Fruit fly (Drosophila melanogaster) whole organism, prepupa: ENCODE results near the gene Cpr76Bb.
A peak's percentile ranks its signal among the peaks of the same experiment; 100 is the strongest.

ENCODE experiments used
- Blimp-1 ChIP-seq: fragments of 200-800 bp; sonication (Bioruptor generic); optimal IDR thresholded peaks from 3 replicates; lab custom pipeline; 2017; ENCODE audit warnings: missing biosample characterization, missing genetic modification characterization, mild to moderate bottlenecking, moderate library complexity, missing genetic modification reagents
- CG10631 ChIP-seq: fragments of 200-800 bp; sonication (Bioruptor generic); optimal IDR thresholded peaks from 2 replicates; lab custom pipeline; 2016; ENCODE audit warnings: missing biosample characterization, missing genetic modification characterization
- CG11762 ChIP-seq: fragments of 200-800 bp; sonication (Bioruptor generic); optimal IDR thresholded peaks from 3 replicates; lab custom pipeline; 2016; ENCODE audit warnings: missing biosample characterization, missing genetic modification characterization; ENCODE audit not compliant: insufficient read depth
- CG15336 ChIP-seq: fragments of 200-800 bp; sonication (Bioruptor generic); IDR thresholded peaks from 2 replicates; pipeline ENCODE4 v1.3.6; 2022; ENCODE audit warnings: missing biosample characterization, missing genetic modification characterization
- CG1621 ChIP-seq: fragments of 200-800 bp; sonication (Bioruptor generic); optimal IDR thresholded peaks from 3 replicates; lab custom pipeline; 2018; ENCODE audit warnings: missing biosample characterization, mild to moderate bottlenecking, missing genetic modification characterization
- CG16779 ChIP-seq: fragments of 200-800 bp; sonication (Bioruptor generic); optimal IDR thresholded peaks from 3 replicates; lab custom pipeline; 2017; ENCODE audit warnings: missing biosample characterization, mild to moderate bottlenecking, missing genetic modification characterization
- CG3032 ChIP-seq: fragments of 200-800 bp; optimal IDR thresholded peaks from 2 replicates; lab custom pipeline; 2019; ENCODE audit warnings: missing biosample characterization, mild to moderate bottlenecking, missing genetic modification characterization, moderate library complexity
- CG3919 ChIP-seq: fragments of 200-800 bp; sonication (Bioruptor generic); optimal IDR thresholded peaks from 3 replicates; lab custom pipeline; 2016; ENCODE audit warnings: missing biosample characterization, missing genetic modification characterization
- CG4318 ChIP-seq: fragments of 200-800 bp; sonication (Bioruptor generic); optimal IDR thresholded peaks from 3 replicates; lab custom pipeline; 2017; ENCODE audit warnings: missing biosample characterization, mild to moderate bottlenecking, missing genetic modification characterization
- CG6276 ChIP-seq: fragments of 200-800 bp; sonication (Bioruptor generic); optimal IDR thresholded peaks from 2 replicates; lab custom pipeline; 2017; ENCODE audit warnings: missing biosample characterization, mild to moderate bottlenecking, missing genetic modification characterization
- CG6792 ChIP-seq: fragments of 200-800 bp; sonication (Bioruptor generic); optimal IDR thresholded peaks from 3 replicates; lab custom pipeline; 2016; ENCODE audit warnings: missing biosample characterization, missing genetic modification characterization
- CG6808 ChIP-seq: fragments of 200-800 bp; sonication (Bioruptor generic); optimal IDR thresholded peaks from 3 replicates; lab custom pipeline; 2017; ENCODE audit warnings: missing biosample characterization, missing genetic modification characterization, mild to moderate bottlenecking, moderate library complexity, missing genetic modification reagents
- CG7368 ChIP-seq: fragments of 200-800 bp; sonication (Bioruptor generic); optimal IDR thresholded peaks from 3 replicates; lab custom pipeline; 2016; ENCODE audit warnings: missing biosample characterization, missing genetic modification characterization
- CG8119 ChIP-seq: fragments of 200-800 bp; sonication (Bioruptor generic); IDR thresholded peaks from 3 replicates; pipeline ENCODE4 v1.3.6; 2022; ENCODE audit warnings: missing biosample characterization, missing genetic modification characterization
- CG8319 ChIP-seq: fragments of 200-800 bp; sonication (Bioruptor generic); optimal IDR thresholded peaks from 3 replicates; lab custom pipeline; 2016; ENCODE audit warnings: missing biosample characterization, missing genetic modification characterization
- CG9139 ChIP-seq: fragments of 200-800 bp; sonication (Bioruptor generic); optimal IDR thresholded peaks from 3 replicates; lab custom pipeline; 2017; ENCODE audit warnings: missing biosample characterization, mild to moderate bottlenecking, missing genetic modification characterization
- Eip78C ChIP-seq: fragments of 200-800 bp; sonication (Bioruptor generic); peaks from one replicate; lab custom pipeline; 2016; ENCODE audit warnings: missing biosample characterization, missing genetic modification characterization
- Eip93F ChIP-seq: fragments of 200-800 bp; sonication (Bioruptor generic); optimal IDR thresholded peaks from 2 replicates; lab custom pipeline; 2016; ENCODE audit warnings: missing biosample characterization, mild to moderate bottlenecking, missing genetic modification characterization
- Ets21C ChIP-seq: fragments of 200-800 bp; sonication (Bioruptor generic); optimal IDR thresholded peaks from 3 replicates; lab custom pipeline; 2016; ENCODE audit warnings: missing biosample characterization, missing genetic modification characterization
- Ets96B ChIP-seq: fragments of 200-800 bp; optimal IDR thresholded peaks from 2 replicates; lab custom pipeline; 2019; ENCODE audit warnings: missing biosample characterization, mild to moderate bottlenecking, missing genetic modification characterization, moderate library complexity
- Hr38 ChIP-seq: sonication (Bioruptor generic); optimal IDR thresholded peaks from 2 replicates; lab custom pipeline; 2016; ENCODE audit warnings: missing biosample characterization, missing genetic modification characterization
- Hr39 ChIP-seq: fragments of 200-800 bp; sonication (Bioruptor generic); optimal IDR thresholded peaks from 2 replicates; lab custom pipeline; 2016; ENCODE audit warnings: missing biosample characterization, missing genetic modification characterization
- Hr4 ChIP-seq: fragments of 200-800 bp; sonication (Bioruptor generic); optimal IDR thresholded peaks from 3 replicates; lab custom pipeline; 2016; ENCODE audit warnings: missing biosample characterization, missing genetic modification characterization
- Lpt ChIP-seq: fragments of 200-800 bp; sonication (Bioruptor generic); optimal IDR thresholded peaks from 3 replicates; lab custom pipeline; 2016; ENCODE audit warnings: missing biosample characterization, missing genetic modification characterization
- OdsH ChIP-seq: fragments of 200-800 bp; sonication (Bioruptor generic); optimal IDR thresholded peaks from 3 replicates; lab custom pipeline; 2016; ENCODE audit warnings: missing biosample characterization, missing genetic modification characterization
- Sox102F ChIP-seq: fragments of 200-800 bp; sonication (Bioruptor generic); optimal IDR thresholded peaks from 2 replicates; lab custom pipeline; 2016; ENCODE audit warnings: missing biosample characterization, mild to moderate bottlenecking, missing genetic modification characterization
- Sox14 ChIP-seq: fragments of 200-800 bp; sonication (Bioruptor generic); optimal IDR thresholded peaks from 3 replicates; lab custom pipeline; 2016; ENCODE audit warnings: missing biosample characterization, missing genetic modification characterization
- Sox15 ChIP-seq: fragments of 200-800 bp; sonication (Bioruptor generic); optimal IDR thresholded peaks from 3 replicates; lab custom pipeline; 2016; ENCODE audit warnings: missing biosample characterization, missing genetic modification characterization
- achi ChIP-seq: fragments of 200-800 bp; sonication (Bioruptor generic); optimal IDR thresholded peaks from 3 replicates; lab custom pipeline; 2016; ENCODE audit warnings: missing biosample characterization, missing genetic modification characterization
- acj6 ChIP-seq: fragments of 200-800 bp; sonication (Bioruptor generic); optimal IDR thresholded peaks from 3 replicates; lab custom pipeline; 2016; ENCODE audit warnings: missing biosample characterization, missing genetic modification characterization
- cyc ChIP-seq: fragments of 200-800 bp; sonication (Bioruptor generic); optimal IDR thresholded peaks from 3 replicates; lab custom pipeline; 2016; ENCODE audit warnings: missing biosample characterization, missing genetic modification characterization
- dsx ChIP-seq: fragments of 200-800 bp; optimal IDR thresholded peaks from 3 replicates; lab custom pipeline; 2019; ENCODE audit warnings: missing biosample characterization, mild to moderate bottlenecking, missing genetic modification characterization, moderate library complexity; ENCODE audit not compliant: poor library complexity, severe bottlenecking
- eg ChIP-seq: fragments of 200-800 bp; sonication (Bioruptor generic); IDR thresholded peaks from 3 replicates; pipeline ENCODE4 v1.3.6; 2022; ENCODE audit warnings: missing biosample characterization, missing genetic modification characterization
- esn ChIP-seq: fragments of 200-800 bp; sonication (Bioruptor generic); optimal IDR thresholded peaks from 2 replicates; lab custom pipeline; 2016; ENCODE audit warnings: missing biosample characterization, mild to moderate bottlenecking, missing genetic modification characterization, moderate library complexity
- fkh ChIP-seq: fragments of 200-800 bp; sonication (Bioruptor generic); optimal IDR thresholded peaks from 3 replicates; lab custom pipeline; 2017; ENCODE audit warnings: missing biosample characterization, mild to moderate bottlenecking, missing genetic modification characterization, moderate library complexity
- lz ChIP-seq: fragments of 200-800 bp; sonication (Bioruptor generic); optimal IDR thresholded peaks from 3 replicates; lab custom pipeline; 2016; ENCODE audit warnings: missing biosample characterization, missing genetic modification characterization
- pdm3 ChIP-seq: fragments of 200-800 bp; sonication (Bioruptor generic); optimal IDR thresholded peaks from 3 replicates; lab custom pipeline; 2016; ENCODE audit warnings: missing biosample characterization, missing genetic modification characterization
- spab ChIP-seq: fragments of 200-800 bp; sonication (Bioruptor generic); optimal IDR thresholded peaks from 2 replicates; lab custom pipeline; 2017; ENCODE audit warnings: missing biosample characterization, mild to moderate bottlenecking, missing genetic modification characterization, missing genetic modification reagents
- ss ChIP-seq, 2 experiments: fragments of 200-800 bp; sonication (Bioruptor generic); optimal IDR thresholded peaks; 2 replicates in 1 of 2; 3 replicates in 1 of 2; lab custom pipeline; 2017 to 2018; ENCODE audit warnings: mild to moderate bottlenecking in 2 of 2, missing biosample characterization in 2 of 2, missing genetic modification characterization in 2 of 2, moderate library complexity in 1 of 2
- svp ChIP-seq: fragments of 200-800 bp; sonication (Bioruptor generic); peaks from one replicate; lab custom pipeline; 2016; ENCODE audit warnings: missing biosample characterization, missing genetic modification characterization
- topi ChIP-seq: fragments of 200-800 bp; sonication (Bioruptor generic); optimal IDR thresholded peaks from 3 replicates; lab custom pipeline; 2016; ENCODE audit warnings: missing biosample characterization, missing genetic modification characterization

The Cpr76Bb gene

dm6 chr3L:19558674-19559073 is 39.2 kb downstream of the Cpr76Bb start:
- no peak for TF ChIP-seq Lpt (GFP tag; lab: Kevin White, UChicago)
- TF ChIP-seq cyc (GFP tag; lab: Kevin White, UChicago) = no peak
- no peak for TF ChIP-seq CG16779 (tag; lab: Kevin White, UChicago)
- no peak for TF ChIP-seq CG3032 (tag; lab: Kevin White, UChicago)
- no peak for TF ChIP-seq CG10631 (GFP tag; lab: Kevin White, UChicago)
- TF ChIP-seq Hr4 (GFP tag; lab: Kevin White, UChicago) = no peak
- peak; percentile 25 for TF ChIP-seq Eip78C (GFP tag; lab: Kevin White, UChicago)
- TF ChIP-seq, all 60 proteins: peak for 1

DNA sequence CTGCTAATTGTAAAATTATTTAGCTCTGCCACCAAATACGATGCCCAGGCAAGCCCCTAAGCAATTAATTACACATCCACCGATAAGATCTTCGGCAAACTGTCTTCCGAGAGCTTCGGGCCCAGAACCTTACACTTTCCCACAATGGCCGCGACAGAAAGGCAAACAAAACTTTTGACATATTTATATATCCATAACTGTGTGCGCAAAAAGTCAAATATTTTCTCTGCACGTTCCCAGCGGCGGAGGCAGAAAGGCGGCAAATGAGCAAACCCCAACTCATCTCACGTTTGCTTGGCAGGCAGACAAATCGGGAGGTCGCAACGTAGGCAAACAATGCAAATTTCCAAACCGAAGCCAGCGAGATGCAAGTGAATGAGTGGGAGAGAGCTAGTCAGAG is 39.7 kb downstream of the Cpr76Bb start:
- no peak for TF ChIP-seq Eip93F (GFP tag; lab: Kevin White, UChicago)
- TF ChIP-seq svp (GFP tag; lab: Kevin White, UChicago) = peak; percentile 5
- peak; percentile 77 for TF ChIP-seq fkh (GFP tag; lab: Kevin White, UChicago)
- TF ChIP-seq CG15336 = no peak
- no peak for TF ChIP-seq CG7368
- no peak for TF ChIP-seq Hr39 (GFP tag; lab: Kevin White, UChicago)
- no peak for TF ChIP-seq OdsH (GFP tag; lab: Kevin White, UChicago)
- no peak for TF ChIP-seq esn
- peak; percentile 7 for TF ChIP-seq Sox102F
- TF ChIP-seq eg (GFP tag; lab: Robert Waterston, UW) = no peak
- TF ChIP-seq spab = no peak

DNA sequence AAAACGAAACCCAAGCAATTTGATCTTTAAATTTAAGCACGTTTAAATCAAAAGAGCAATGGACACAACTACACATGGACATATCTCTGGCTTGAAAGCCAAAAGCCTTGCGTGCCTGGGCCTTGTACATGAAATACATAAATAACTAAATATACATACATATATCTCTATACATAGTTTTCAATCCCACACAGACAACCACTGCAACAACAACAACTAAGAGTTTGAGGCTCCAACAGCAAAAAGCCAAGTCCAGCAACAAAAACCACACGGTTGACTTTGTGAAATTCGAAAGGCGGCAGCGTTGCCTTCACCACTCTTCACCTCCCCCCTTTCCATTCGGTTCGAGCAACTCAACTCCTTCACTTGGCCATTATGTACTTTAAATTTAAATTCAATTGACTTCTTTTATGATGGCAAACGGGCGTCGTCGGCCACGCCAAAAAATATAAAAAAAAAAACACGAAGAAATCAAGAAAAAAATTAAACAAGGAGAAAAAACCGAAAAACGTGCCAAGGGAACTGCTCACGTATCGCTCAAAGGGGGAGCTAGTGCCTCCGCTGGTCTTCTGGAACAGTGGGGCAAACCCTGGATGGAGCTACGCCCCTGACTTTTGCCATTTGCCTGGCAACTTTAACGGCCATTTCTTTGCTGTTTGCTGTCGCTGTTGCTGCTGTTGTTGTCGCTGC is 40.7 kb downstream of the Cpr76Bb start:
- no peak for TF ChIP-seq CG11762
- TF ChIP-seq OdsH (GFP tag; lab: Kevin White, UChicago) = no peak
- no peak for TF ChIP-seq pdm3 (GFP tag; lab: Kevin White, UChicago)
- no peak for TF ChIP-seq topi (GFP tag; lab: Kevin White, UChicago)
- no peak for TF ChIP-seq CG9139 (GFP tag; lab: Kevin White, UChicago)
- TF ChIP-seq CG3919 (GFP tag; lab: Kevin White, UChicago) = no peak
- no peak for TF ChIP-seq eg (GFP tag; lab: Robert Waterston, UW)
- TF ChIP-seq CG8319 (GFP tag; lab: Kevin White, UChicago) = no peak
- no peak for TF ChIP-seq Ets96B (tag; lab: Kevin White, UChicago)
- TF ChIP-seq CG7368 = no peak
- peak; percentile 75 for TF ChIP-seq CG6276 (GFP tag; lab: Kevin White, UChicago)
- TF ChIP-seq CG8119 (GFP tag; lab: Robert Waterston, UW) = no peak
- no peak for TF ChIP-seq CG4318
- TF ChIP-seq CG6792 (GFP tag; lab: Kevin White, UChicago) = no peak
- TF ChIP-seq Lpt (GFP tag; lab: Kevin White, UChicago) = no peak
- TF ChIP-seq Eip78C (GFP tag; lab: Kevin White, UChicago) = no peak
- TF ChIP-seq Sox102F = no peak
- TF ChIP-seq dsx (GFP tag; lab: Kevin White, UChicago) = peak; percentile 65
- TF ChIP-seq acj6 (GFP tag; lab: Kevin White, UChicago) = no peak
- TF ChIP-seq Blimp-1 (GFP tag; lab: Kevin White, UChicago) = no peak
- TF ChIP-seq Sox15 (GFP tag; lab: Kevin White, UChicago) = no peak
- no peak for TF ChIP-seq Hr4 (GFP tag; lab: Kevin White, UChicago)
- peak; percentile 72 for TF ChIP-seq Hr38 (GFP tag; lab: Kevin White, UChicago)
- no peak for TF ChIP-seq Sox14 (GFP tag; lab: Kevin White, UChicago)
- no peak for TF ChIP-seq esn
- TF ChIP-seq CG6808 (GFP tag; lab: Kevin White, UChicago) = no peak
- no peak for TF ChIP-seq CG1621 (tag; lab: Kevin White, UChicago)
- TF ChIP-seq Ets21C (GFP tag; lab: Kevin White, UChicago) = no peak
- TF ChIP-seq achi (GFP tag; lab: Kevin White, UChicago) = no peak
- no peak for TF ChIP-seq lz
- TF ChIP-seq ss (GFP tag; optimal IDR thresholded peaks at IDR 0.05; lab: Kevin White, UChicago) = peak in 1 of 2 experiments; percentile 69
